Worm (Caenorhabditis elegans) whole organism, L4/young adult: Measurements from ENCODE around the gene K05G3.1.

Source experiments
- W03F9.2 ChIP-seq: fragments of 150-350 bp; optimal IDR thresholded peaks from 2 replicates; lab custom pipeline; 2014; ENCODE audit warnings: missing biosample characterization, missing genetic modification characterization
- dao-5 ChIP-seq: sonication (generic microtip); optimal IDR thresholded peaks from 2 replicates; lab custom pipeline; 2016; ENCODE audit warnings: missing genotype, missing genetic modification characterization, moderate library complexity, missing compliant biosample characterization
- him-1 ChIP-seq: sonication (generic microtip); optimal IDR thresholded peaks from 2 replicates; lab custom pipeline; 2016; ENCODE audit warnings: missing genotype, missing genetic modification reagents, missing genetic modification characterization, missing compliant biosample characterization

DNA sequence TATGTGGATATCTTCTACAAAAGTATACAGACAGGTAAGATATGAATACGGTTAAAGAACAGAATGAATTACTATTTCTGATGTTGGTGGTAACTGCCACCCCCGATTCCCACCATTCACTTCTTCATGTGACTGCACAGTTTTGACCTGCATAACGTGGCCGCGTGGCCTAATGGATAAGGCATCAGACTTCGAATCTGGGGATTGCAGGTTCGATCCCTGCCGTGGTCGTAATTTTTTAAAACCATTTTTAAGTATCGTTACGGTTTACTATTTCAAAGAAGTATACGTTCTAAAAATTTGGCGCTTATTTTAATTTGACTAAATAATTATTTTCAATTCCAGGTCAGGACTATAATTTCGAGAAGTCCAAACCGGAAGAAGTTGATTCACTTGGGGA is 39.8 kb upstream of the K05G3.1 start:
- TF ChIP-seq dao-5 (no peak), W03F9.2 (tag; lab: Kevin White, UChicago) (no peak), him-1 (tag; lab: Kevin White, UChicago) (no peak)
